Fruit fly (Drosophila melanogaster): Measurements from ENCODE around the gene REG.

The REG gene

DNA sequence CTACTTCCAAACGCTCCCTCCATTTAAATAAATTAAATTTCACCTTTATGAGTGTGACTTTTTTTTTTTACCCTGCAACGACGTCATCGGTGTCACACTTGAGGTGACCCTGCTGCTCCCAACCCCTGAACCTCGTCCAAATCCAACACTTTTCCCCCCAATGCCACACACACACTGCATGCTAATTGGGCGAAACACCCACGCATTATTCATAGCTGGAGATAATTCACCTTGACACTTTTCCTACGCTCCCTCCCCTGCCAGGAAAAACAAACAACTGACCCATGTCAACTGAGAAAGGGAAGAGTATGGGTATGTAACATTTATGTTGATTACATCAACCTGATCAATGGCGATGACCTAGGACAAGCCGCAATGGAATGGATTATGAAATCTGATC lies 7.2 kb downstream of the REG start:
- TF ChIP-seq CG8478 (optimal IDR thresholded peaks at IDR 0.05) (no peak), CTCF (optimal IDR thresholded peaks at IDR 0.05) (no peak)

DNA sequence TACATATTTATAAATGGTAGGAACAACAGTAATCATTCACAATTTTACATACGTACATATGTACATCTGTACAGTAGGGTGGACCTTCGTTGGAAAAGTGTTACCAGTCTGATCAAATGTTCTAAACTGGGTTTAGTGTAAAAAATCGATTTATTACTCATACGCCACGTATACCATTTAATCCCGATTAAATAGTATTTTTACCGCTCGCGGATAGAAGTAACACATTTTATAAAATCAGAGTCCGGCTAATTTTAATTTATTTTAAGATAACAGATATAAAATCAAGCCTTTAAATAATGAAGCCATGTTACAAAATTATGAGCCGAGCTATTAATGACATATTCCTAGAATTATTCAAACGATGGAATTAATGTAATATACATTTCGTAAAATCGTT lies 8.3 kb downstream of the REG start:
- no peak for TF ChIP-seq CG8478 (optimal IDR thresholded peaks at IDR 0.05)
- TF ChIP-seq CTCF (optimal IDR thresholded peaks at IDR 0.05), result no peak

DNA sequence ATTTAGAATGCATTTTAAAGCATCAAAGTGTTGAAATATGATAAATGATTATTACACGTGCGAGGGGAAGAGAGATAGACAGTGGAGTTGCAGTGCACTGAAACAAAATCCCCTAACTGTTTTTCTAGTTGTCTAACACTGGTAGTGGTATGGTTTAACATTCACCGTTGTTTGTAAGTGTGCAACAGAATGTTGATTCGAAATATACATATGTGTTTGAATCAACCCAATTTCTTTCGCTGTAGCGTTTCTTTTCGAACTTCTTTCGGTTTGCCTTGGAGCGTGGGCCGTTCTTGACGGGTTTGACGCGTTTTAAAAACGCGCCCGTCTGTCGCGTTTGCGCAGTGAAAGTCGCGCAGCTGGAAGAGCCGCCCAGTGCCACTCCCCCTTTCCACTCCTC lies 9.2 kb downstream of the REG start:
- TF ChIP-seq CTCF (optimal IDR thresholded peaks at IDR 0.05), result no peak
- no peak for TF ChIP-seq CG8478 (optimal IDR thresholded peaks at IDR 0.05)

DNA sequence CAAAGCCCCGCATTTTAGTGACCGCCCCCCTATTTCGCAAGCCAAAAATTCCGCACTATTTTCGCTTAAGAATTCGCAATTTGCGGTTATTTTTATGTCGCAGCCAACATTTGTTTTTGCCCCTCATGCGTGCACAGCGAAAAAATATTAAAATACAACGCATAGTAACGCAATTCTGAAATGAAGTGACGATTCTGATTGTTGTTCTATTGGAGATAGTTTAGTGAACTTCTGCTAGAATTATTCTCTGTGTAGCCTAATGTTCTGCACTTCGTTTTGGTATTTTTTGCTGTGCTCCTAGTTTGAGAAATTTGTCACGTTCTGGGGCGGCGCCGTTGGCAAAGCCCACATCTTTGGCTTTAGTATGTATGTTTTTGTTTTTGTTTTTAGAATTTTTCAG lies 9.7 kb downstream of the REG start:
- TF ChIP-seq CTCF (optimal IDR thresholded peaks at IDR 0.05) (no peak), CG8478 (optimal IDR thresholded peaks at IDR 0.05) (no peak)

DNA sequence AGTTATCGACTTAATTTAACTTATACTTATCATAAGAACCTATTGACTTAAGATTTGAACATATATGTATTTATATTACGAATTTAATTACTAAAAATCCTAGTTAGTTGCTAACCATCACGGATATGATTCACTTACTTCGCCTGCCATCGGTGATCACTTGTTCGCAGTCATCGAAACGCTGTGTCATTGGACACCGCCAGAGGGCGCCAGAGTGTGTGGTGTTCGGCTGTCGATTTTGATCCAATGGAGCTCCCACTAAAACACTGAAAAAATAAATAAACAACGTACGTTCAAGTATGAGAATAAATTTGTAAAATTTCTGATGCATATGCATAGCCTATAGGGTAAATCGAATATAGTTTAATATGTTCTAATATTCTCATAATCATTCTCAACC lies 12.7 kb downstream of the REG start:
- TF ChIP-seq CG8478 (optimal IDR thresholded peaks at IDR 0.05), result no peak
- TF ChIP-seq CTCF (optimal IDR thresholded peaks at IDR 0.05), result peak; percentile 70 to 85

DNA sequence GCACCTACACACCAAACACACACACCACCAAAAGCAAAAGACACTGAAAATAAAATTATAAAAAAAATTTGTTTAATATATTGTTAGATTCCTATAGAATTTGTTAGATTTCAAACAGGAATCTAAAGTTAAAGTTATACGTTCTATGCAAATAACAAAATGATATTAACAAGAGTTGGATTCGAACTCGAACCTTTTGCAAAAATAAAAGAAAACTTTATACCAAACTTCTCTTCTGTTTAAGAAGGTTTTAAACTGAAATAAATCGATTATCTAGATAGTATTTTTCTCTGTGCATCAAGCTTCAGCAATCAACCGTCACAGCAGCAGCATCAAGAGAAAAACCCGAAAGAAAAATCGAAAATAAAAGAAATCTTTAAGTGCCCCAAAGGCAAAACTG lies 14.4 kb downstream of the REG start:
- TF ChIP-seq CG8478 (optimal IDR thresholded peaks at IDR 0.05) (no peak), CTCF (optimal IDR thresholded peaks at IDR 0.05) (no peak)

DNA sequence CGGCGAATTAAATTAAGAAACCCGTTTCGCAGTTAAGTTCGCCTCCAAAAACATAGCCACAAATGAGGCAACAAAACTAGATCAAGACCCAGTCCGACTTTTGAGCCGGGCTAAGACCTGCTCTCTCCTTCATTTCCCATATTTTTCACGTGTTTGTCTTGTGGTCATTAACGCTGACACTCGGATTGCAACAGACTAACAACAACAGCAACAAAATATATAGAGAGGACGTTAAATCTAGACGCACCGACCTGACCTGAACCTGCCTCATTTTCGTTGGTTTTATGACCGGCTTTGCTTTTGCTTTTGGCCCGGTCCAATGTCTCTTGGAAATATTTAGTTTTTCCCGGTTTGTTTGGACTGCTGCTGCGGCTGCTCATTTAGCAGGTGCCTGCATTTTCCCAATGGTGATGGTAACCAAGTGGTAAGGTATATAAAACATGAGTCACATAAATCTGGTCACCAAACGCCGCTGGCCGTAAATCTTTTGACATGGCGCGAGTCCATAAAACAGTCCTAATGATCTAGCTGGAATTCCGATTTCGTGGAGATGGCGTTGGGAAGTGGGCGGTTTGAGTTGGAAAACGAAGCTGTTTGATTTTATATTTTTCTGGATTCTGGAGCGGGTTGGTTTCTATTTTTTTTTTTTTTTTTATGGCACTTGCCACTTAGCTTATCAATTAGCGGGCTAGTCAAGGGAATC lies 15.5 kb downstream of the REG start:
- TF ChIP-seq CG8478 (optimal IDR thresholded peaks at IDR 0.05), result no peak
- TF ChIP-seq CTCF (optimal IDR thresholded peaks at IDR 0.05), result no peak

DNA sequence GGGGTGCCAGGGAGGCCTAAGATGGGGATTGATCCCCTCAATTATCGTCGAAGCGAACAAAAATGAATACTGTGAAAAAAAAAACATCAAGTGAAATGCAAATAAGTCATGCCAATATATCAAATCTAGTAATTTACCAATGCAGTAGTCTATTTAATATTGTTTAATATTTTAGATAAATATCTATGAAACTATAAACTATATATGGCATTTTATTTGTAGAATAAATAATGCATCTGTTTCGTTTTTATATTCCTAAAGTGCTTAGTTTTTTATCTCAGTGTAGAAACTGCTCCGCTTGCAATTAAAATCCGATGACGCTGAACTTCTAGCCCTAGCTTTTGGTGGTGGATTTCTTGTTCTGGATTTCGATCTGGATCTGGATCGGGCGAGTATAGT lies 16.1 kb downstream of the REG start:
- TF ChIP-seq CTCF (optimal IDR thresholded peaks at IDR 0.05) (no peak), CG8478 (optimal IDR thresholded peaks at IDR 0.05) (no peak)

DNA sequence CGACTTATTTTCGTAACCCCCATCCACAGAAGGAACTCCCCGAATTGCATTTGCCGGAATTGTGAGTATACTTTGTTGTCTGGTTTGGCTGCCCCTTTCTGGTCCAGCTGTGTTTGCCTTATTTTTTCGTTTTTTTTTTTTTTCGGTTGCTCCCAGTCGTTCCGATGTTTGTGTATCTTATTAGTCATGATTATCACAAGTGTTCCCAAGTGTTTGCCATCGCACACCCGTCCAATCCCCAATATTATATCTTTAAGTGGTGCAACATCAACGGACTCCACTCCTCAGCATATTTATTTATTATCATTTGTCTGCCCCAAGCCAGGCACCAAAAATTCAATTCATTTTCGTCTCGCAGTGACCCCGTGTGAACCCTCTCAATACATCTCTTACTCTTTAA lies 17.1 kb downstream of the REG start:
- TF ChIP-seq CG8478 (optimal IDR thresholded peaks at IDR 0.05) (no peak), CTCF (optimal IDR thresholded peaks at IDR 0.05) (no peak)

DNA sequence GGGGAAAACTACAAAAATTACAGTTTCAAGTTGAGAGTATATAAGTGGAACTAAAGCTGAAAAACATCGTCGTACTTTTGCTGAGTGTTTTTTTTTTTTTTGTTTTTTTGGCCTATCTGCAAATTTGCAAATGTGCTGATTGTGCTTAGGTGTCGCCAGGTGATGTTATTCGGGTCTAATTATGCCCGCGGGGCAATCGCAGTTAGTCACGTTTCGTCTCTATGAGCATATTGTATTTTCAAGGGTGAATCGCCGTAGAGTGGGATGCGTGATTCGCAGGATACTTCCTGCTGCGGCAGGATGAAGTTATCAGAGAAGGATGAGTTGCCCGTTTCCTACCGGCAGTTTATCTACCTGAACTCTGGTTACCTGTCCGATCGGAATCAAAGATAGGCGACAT lies 17.7 kb downstream of the REG start:
- no peak for TF ChIP-seq CTCF (optimal IDR thresholded peaks at IDR 0.05)
- no peak for TF ChIP-seq CG8478 (optimal IDR thresholded peaks at IDR 0.05)

DNA sequence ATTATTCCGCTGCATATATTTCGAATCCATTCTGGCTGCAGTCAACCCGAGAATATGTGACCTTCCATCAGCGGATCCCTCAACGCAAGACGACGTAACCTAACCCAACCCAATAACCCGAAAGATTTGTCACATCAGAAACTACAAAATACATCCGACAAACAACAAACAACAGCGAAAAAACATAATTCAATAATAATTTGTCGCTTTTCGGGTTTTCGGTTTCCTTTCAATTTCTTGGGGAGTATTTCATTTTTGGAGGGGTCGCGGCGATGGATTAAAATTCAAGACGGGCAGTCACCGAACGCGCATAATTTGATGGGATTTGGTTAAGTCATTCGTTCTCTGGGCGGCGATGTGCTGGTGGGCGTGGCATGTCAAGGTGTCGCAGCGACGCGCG lies 18.8 kb downstream of the REG start:
- no peak for TF ChIP-seq CTCF (optimal IDR thresholded peaks at IDR 0.05)
- TF ChIP-seq CG8478 (optimal IDR thresholded peaks at IDR 0.05), result no peak

DNA sequence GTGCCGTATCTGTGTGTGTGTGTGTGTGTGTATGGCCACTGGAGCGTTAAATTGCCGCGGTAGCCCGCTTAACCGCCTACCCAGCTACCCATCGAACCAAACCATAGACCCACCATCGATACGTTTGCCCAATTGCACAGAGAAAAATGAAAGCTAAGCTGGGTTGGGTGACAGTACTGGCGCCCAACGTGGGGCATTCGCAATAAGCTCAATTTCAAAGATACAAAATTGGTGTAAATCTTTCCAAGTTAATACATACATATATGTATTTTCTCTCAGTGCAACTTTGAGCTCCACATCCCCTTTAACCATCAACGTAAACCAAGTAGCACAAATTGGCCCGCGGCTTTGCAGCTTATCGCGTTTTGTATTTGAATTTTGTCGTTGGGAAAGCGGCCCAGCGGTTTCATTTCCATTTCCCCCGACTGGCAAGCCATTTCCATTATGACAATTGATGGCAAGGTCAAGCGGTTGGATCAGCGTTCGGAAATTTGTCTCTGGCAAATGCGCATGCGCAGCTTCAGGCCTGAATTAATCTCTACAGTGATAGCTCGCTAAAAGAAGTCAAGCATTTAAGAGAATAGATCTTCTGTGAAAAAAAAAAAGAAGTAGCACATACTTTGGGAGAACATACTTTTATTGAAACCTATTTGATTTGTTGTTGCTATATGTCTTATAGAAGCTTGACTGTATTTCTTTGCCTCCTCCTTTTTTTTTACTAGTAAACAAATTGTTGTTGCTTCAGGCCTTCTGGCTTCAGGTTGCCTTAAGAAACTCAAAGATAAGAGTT lies 20.5 kb downstream of the REG start:
- no peak for TF ChIP-seq CTCF (optimal IDR thresholded peaks at IDR 0.05)
- TF ChIP-seq CG8478 (optimal IDR thresholded peaks at IDR 0.05), result no peak

DNA sequence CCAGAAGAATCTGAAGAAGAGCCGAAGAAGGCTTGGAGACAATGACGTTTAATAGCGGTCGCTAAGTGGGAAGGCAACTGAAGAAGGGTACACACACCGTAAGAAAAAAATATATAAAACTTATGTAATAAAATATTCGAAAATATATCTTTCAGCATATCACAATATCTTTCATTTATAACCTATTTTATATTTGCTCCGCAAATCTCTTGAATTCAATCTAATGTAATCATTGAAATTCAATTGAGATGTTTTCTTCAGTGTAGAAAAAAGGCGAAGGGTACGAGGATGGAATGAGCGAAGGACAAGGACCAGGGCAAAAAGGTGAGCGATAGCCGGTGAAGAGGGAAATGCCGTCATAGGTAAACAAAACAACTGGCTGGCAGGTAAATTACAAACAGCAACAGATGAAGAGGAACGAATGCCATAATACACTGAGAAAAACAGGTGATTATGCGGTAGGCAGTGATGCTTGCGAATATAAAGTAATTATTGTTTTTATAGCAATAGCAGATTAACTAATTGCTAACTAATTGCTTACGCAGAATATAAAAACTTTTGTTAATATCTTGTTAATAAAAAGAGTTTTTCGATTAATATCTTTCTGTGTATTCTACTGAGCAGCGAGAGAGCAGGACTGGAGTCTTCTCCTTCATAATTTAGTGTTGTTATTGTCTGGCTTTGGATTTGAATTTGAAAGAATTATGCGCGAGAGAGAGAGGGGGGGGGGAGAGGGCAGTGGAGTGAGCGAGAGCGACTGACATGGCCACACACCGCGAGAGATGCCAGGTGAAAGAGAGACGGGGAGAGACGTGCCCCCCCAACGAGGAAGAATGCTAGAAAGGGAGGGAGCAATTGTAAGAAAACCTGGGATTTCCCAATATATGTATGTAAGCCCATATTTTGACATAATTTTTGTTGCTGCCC lies 21.9 kb downstream of the REG start:
- TF ChIP-seq CG8478 (optimal IDR thresholded peaks at IDR 0.05), result no peak
- TF ChIP-seq CTCF (optimal IDR thresholded peaks at IDR 0.05), result no peak

DNA sequence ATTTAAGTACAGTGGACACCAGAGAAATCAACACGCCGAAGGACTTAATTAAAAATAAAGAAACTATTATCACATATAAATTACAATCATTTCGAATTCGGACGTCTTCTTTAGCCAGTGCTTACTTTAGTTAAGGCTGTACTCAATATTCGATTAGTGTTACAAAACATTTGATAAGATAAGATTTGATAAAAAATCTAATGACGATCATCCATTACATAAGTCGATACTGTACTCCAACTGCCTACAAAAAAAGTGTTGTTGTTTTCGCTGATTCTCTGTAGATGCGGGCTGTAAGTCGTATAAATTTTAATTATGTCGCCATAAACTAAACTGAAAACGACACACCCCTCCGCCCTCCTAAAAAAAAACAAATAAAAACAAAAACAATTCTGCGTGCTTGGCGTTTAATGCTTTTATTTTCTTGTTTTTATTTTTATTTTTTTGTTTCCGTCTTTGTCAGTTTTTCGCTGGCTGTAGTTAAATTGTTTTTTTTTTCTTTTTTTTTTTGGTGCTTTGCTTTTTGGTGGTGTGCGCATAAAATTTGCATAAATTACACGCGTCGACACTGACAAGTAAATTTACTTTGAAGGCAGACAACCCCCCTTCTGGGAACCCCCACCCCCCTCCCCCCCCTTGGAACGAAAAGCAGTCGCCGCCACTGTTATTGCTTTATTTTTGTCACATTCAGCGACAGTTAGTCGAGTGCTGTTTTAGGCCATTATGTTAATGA lies 22.8 kb downstream of the REG start:
- TF ChIP-seq CTCF (optimal IDR thresholded peaks at IDR 0.05), result no peak
- TF ChIP-seq CG8478 (optimal IDR thresholded peaks at IDR 0.05), result no peak

All from S2 (cell line).